Fruit fly (Drosophila melanogaster): Measurements from ENCODE around the gene CG42376.

Gene CG42376

DNA sequence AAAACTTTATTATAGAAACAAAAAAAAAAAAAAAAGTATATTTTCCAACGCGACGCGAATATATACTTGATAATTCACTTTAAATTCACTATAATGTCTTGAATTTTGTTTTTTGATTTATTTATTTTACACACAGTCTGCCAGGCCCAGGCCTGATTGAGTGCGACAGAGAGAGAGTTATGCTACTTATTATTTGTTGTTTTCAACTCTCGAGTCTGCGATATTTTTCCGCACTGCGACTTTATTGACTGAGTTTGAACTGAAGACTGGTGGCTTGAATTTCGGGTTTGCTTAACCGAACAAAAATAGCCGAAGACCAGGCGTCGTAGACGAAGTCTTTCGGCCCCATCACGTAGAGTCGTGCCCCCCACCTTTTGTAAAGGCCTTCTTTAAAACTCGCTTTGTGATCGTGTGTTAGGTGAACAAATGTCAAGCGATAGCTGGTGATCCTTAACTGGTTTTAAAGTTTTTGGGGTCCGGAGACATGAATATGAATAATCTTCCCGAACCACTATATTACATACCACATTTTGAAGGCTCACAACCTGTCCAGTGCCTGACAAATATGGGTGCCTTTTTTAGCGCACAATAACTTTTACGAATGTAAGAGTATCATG lies 9.2 kb downstream of the CG42376 start, which contains the start of gene CG13377 (continued):
- TF ChIP-seq CG13287 (GFP tag; IDR thresholded peaks at IDR 0.05; ENCODE audit: partially characterized antibody): peak; percentile 14; the same call in 1 of the 2 replicates
- no peak for TF ChIP-seq CG12219 (GFP tag; optimal IDR thresholded peaks at IDR 0.05)
- TF ChIP-seq CG4404 (GFP tag; IDR thresholded peaks at IDR 0.05): no peak
- peak; percentile 7 for TF ChIP-seq Six4 (GFP tag; optimal IDR thresholded peaks at IDR 0.05)
- TF ChIP-seq fd64A (GFP tag; optimal IDR thresholded peaks at IDR 0.05): no peak
- peak; percentile 3 for TF ChIP-seq CG4820 (GFP tag; optimal IDR thresholded peaks at IDR 0.05)
- peak; percentile 27; the same call in 1 of the 2 replicates for TF ChIP-seq H2.0 (GFP tag; IDR thresholded peaks at IDR 0.05)
- peak; percentile 15 for TF ChIP-seq Fer3 (tag; optimal IDR thresholded peaks at IDR 0.05)
- TF ChIP-seq CG9932 (GFP tag; IDR thresholded peaks at IDR 0.05): peak; percentile 29; the same call in 1 of the 2 replicates
- TF ChIP-seq CG14441 (GFP tag; IDR thresholded peaks at IDR 0.05): 0 out of 2 replicates have a peak, but pooled peaks have one; percentile 39
- TF ChIP-seq CG6689 (GFP tag; IDR thresholded peaks at IDR 0.05): peak; percentile 50; the same call in 1 of the 2 replicates
- no peak for TF ChIP-seq pan (optimal IDR thresholded peaks at IDR 0.05)
- peak in 1 of 2 experiments; percentile 62 for TF ChIP-seq pan (GFP tag; optimal IDR thresholded peaks at IDR 0.05 in 1 of 2, IDR thresholded peaks at IDR 0.05 in 1 of 2)
- TF ChIP-seq CG17568 (GFP tag; optimal IDR thresholded peaks at IDR 0.05): peak; percentile 1
- 0 out of 2 replicates have a peak, but pooled peaks have one; percentile 42 for TF ChIP-seq CG32772 (GFP tag; IDR thresholded peaks at IDR 0.05)
- TF ChIP-seq CG8290 (GFP tag; optimal IDR thresholded peaks at IDR 0.05): no peak
- peak in 1 of 2 experiments; percentile 13 for TF ChIP-seq CG8290 (tag; optimal IDR thresholded peaks at IDR 0.05)
- peak; percentile 40; the same call in 1 of the 2 replicates for TF ChIP-seq CG31224 (GFP tag; IDR thresholded peaks at IDR 0.05)
- TF ChIP-seq CG13775 (GFP tag; optimal IDR thresholded peaks at IDR 0.05): peak; percentile 15
- TF ChIP-seq CG17829 (tag; optimal IDR thresholded peaks at IDR 0.05): peak; percentile 11
- TF ChIP-seq Atf6 (GFP tag; IDR thresholded peaks at IDR 0.05): peak; percentile 27; the same call in 1 of the 2 replicates
- peak; percentile 30 for TF ChIP-seq grau (tag; optimal IDR thresholded peaks at IDR 0.05)
- peak; percentile 22 for TF ChIP-seq CG17385 (GFP tag; optimal IDR thresholded peaks at IDR 0.05)
- 0 out of 2 replicates have a peak, but pooled peaks have one; percentile 11 for TF ChIP-seq CG5953 (GFP tag; IDR thresholded peaks at IDR 0.05)
- peak; percentile 30 for TF ChIP-seq CG7839 (tag; optimal IDR thresholded peaks at IDR 0.05)
- TF ChIP-seq CG11696 (GFP tag; IDR thresholded peaks at IDR 0.05): peak; percentile 45; the same call in 1 of the 2 replicates
- TF ChIP-seq lbe (GFP tag; optimal IDR thresholded peaks at IDR 0.05): peak; percentile 5
- 0 out of 2 replicates have a peak, but pooled peaks have one; percentile 36 for TF ChIP-seq Ptx1 (GFP tag; IDR thresholded peaks at IDR 0.05)
- no peak for TF ChIP-seq klu (GFP tag; IDR thresholded peaks at IDR 0.05)
- TF ChIP-seq CG10366 (GFP tag; IDR thresholded peaks at IDR 0.05): 0 out of 2 replicates have a peak, but pooled peaks have one; percentile 10
- no peak for TF ChIP-seq bbx (GFP tag; IDR thresholded peaks at IDR 0.05; ENCODE audit: partially characterized antibody)
- no peak for TF ChIP-seq wdn (GFP tag; IDR thresholded peaks at IDR 0.05)
- peak; percentile 25; the same call in 1 of the 2 replicates for TF ChIP-seq CG17328 (GFP tag; IDR thresholded peaks at IDR 0.05)
- TF ChIP-seq peb (GFP tag; IDR thresholded peaks at IDR 0.05): 0 out of 2 replicates have a peak, but pooled peaks have one; percentile 6
- no peak for TF ChIP-seq gce (GFP tag; IDR thresholded peaks at IDR 0.05)
- TF ChIP-seq Ada2b (GFP tag; IDR thresholded peaks at IDR 0.05): 0 out of 2 replicates have a peak, but pooled peaks have one; percentile 29
- TF ChIP-seq sima (GFP tag; optimal IDR thresholded peaks at IDR 0.05): peak; percentile 1
- peak; percentile 30 for TF ChIP-seq CG18262 (tag; optimal IDR thresholded peaks at IDR 0.05)
- TF ChIP-seq CG6272 (GFP tag; IDR thresholded peaks at IDR 0.05): no peak
- peak; percentile 28 for TF ChIP-seq Sox100B (GFP tag; optimal IDR thresholded peaks at IDR 0.05)
- TF ChIP-seq B-H1 (GFP tag; IDR thresholded peaks at IDR 0.05): peak; percentile 25; the same call in 1 of the 3 replicates
- TF ChIP-seq CG11398 (GFP tag; optimal IDR thresholded peaks at IDR 0.05): no peak
- TF ChIP-seq CG10543 (GFP tag; optimal IDR thresholded peaks at IDR 0.05): peak; percentile 43
- no peak for TF ChIP-seq Opbp (GFP tag; IDR thresholded peaks at IDR 0.05; ENCODE audit: partially characterized antibody)
- TF ChIP-seq slbo (GFP tag; IDR thresholded peaks at IDR 0.05): peak; percentile 57
- TF ChIP-seq Fer1 (GFP tag; optimal IDR thresholded peaks at IDR 0.05): peak; percentile 10
- peak; percentile 27; the same call in 1 of the 2 replicates for TF ChIP-seq esg (GFP tag; conservative IDR thresholded peaks at IDR 0.05)
- TF ChIP-seq so (GFP tag; IDR thresholded peaks at IDR 0.05): 0 out of 3 replicates have a peak, but pooled peaks have one; percentile 17
- 0 out of 3 replicates have a peak, but pooled peaks have one; percentile 25 for TF ChIP-seq CG11695 (GFP tag; IDR thresholded peaks at IDR 0.05)
- TF ChIP-seq zfh1 (GFP tag; IDR thresholded peaks at IDR 0.05): 0 out of 3 replicates have a peak, but pooled peaks have one; percentile 17

All from whole organism, embryonic.